Worm (Caenorhabditis elegans): ENCODE measurements around the gene C29H12.6.
A peak's percentile ranks its signal among the peaks of the same experiment; 100 is the strongest.

Gene C29H12.6

ce11 chrII:6097441-6097840 is 20.6 kb downstream of the C29H12.6 start, which contains the start of the genes tpp-2 and rbbp-5 (continued):
- peak; percentile 30 for TF ChIP-seq ceh-14 (tag; optimal IDR thresholded peaks at IDR 0.05)
- no peak for TF ChIP-seq ceh-18 (tag; optimal IDR thresholded peaks at IDR 0.05)
- TF ChIP-seq gmeb-2 (tag; optimal IDR thresholded peaks at IDR 0.05) = no peak
- TF ChIP-seq ets-4 (tag; optimal IDR thresholded peaks at IDR 0.05) = peak; percentile 83
- TF ChIP-seq hlh-8 (tag; optimal IDR thresholded peaks at IDR 0.05) = peak; percentile 70
- no peak for TF ChIP-seq mec-3 (tag; optimal IDR thresholded peaks at IDR 0.05; ENCODE audit: borderline replicate concordance)
- no peak for TF ChIP-seq hlh-30 (tag; optimal IDR thresholded peaks at IDR 0.05; ENCODE audit: insufficient read depth)
- TF ChIP-seq fax-1 (tag; optimal IDR thresholded peaks at IDR 0.05) = peak; percentile 49
- no peak for TF ChIP-seq hlh-6 (tag; optimal IDR thresholded peaks at IDR 0.05)
- no peak for TF ChIP-seq K09A11.1 (tag; optimal IDR thresholded peaks at IDR 0.05; ENCODE audit: insufficient read depth)
- TF ChIP-seq fkh-6 (tag; optimal IDR thresholded peaks at IDR 0.05) = peak; percentile 15
- no peak for TF ChIP-seq ceh-48 (tag; optimal IDR thresholded peaks at IDR 0.05)
- TF ChIP-seq C38D4.7 (GFP tag; optimal IDR thresholded peaks at IDR 0.05) = no peak
- TF ChIP-seq unc-3 (GFP tag; conservative IDR thresholded peaks at IDR 0.05) = no peak
- no peak for TF ChIP-seq unc-3 (tag; optimal IDR thresholded peaks at IDR 0.05)
- TF ChIP-seq pat-9 (tag; optimal IDR thresholded peaks at IDR 0.05) = no peak
- no peak for TF ChIP-seq elt-4 (tag; optimal IDR thresholded peaks at IDR 0.05)
- peak; percentile 2 for TF ChIP-seq ceh-34 (tag; optimal IDR thresholded peaks at IDR 0.05)
- TF ChIP-seq unc-42 (tag; optimal IDR thresholded peaks at IDR 0.05) = no peak
- no peak for TF ChIP-seq che-1 (tag; optimal IDR thresholded peaks at IDR 0.05)
- no peak for TF ChIP-seq hlh-15 (tag; optimal IDR thresholded peaks at IDR 0.05)
- TF ChIP-seq ceh-24 (tag; optimal IDR thresholded peaks at IDR 0.05) = no peak

- TF ChIP-seq syd-9 (tag; optimal IDR thresholded peaks at IDR 0.05) (no peak), elt-2 (tag; optimal IDR thresholded peaks at IDR 0.05) (no peak), rnt-1 (tag; optimal IDR thresholded peaks at IDR 0.05) (no peak)
Observed at ce11 chrII:6091380-6091779, 26.7 kb downstream of the C29H12.6 start, which contains the start of the genes fbf-2 and nspg-3. Gene fbf-2 (minus strand): TSS chrII:6091480. Gene nspg-3 (plus strand): TSS chrII:6091767.

- TF ChIP-seq ahr-1 (tag; optimal IDR thresholded peaks at IDR 0.05) = no peak
- TF ChIP-seq unc-42 (tag; optimal IDR thresholded peaks at IDR 0.05) = no peak
- no peak for TF ChIP-seq ceh-31 (tag; optimal IDR thresholded peaks at IDR 0.05)
- no peak for TF ChIP-seq ceh-30 (tag; optimal IDR thresholded peaks at IDR 0.05)
- TF ChIP-seq lin-11 (tag; optimal IDR thresholded peaks at IDR 0.05) = no peak
- no peak for TF ChIP-seq ceh-2 (tag; optimal IDR thresholded peaks at IDR 0.05)
- TF ChIP-seq ama-1 (optimal IDR thresholded peaks at IDR 0.05) = no peak
- no peak for TF ChIP-seq hlh-6 (tag; optimal IDR thresholded peaks at IDR 0.05)
- TF ChIP-seq ceh-18 (tag; optimal IDR thresholded peaks at IDR 0.05) = no peak
Observed at ce11 chrII:6082620-6083019, 35.4 kb downstream of the C29H12.6 start, which contains the start of gene F21H12.3. Gene F21H12.3 (plus strand): TSS chrII:6082920.

ce11 chrII:6080743-6081142 is 37.3 kb downstream of the C29H12.6 start, which contains the start of gene fbf-1:
Gene fbf-1 (minus strand): TSS chrII:6080843.
- TF ChIP-seq nhr-11 (tag; optimal IDR thresholded peaks at IDR 0.05) (no peak), ttx-3 (tag; optimal IDR thresholded peaks at IDR 0.05) (no peak), ahr-1 (tag; optimal IDR thresholded peaks at IDR 0.05) (no peak), pros-1 (tag; optimal IDR thresholded peaks at IDR 0.05) (no peak), pat-9 (tag; optimal IDR thresholded peaks at IDR 0.05) (no peak), pag-3 (tag; optimal IDR thresholded peaks at IDR 0.05; ENCODE audit: borderline replicate concordance) (no peak)

- TF ChIP-seq dve-1 (tag; optimal IDR thresholded peaks at IDR 0.05) = no peak
- TF ChIP-seq pax-1 (tag; optimal IDR thresholded peaks at IDR 0.05) = no peak
- TF ChIP-seq che-1 (tag; optimal IDR thresholded peaks at IDR 0.05) = no peak
Observed at ce11 chrII:6077604-6078003, 40.5 kb downstream of the C29H12.6 start, which contains the start of gene H12I13.6. Gene H12I13.6 (plus strand): TSS chrII:6077904.

Measured in whole organism, late embryonic.